Worm (Caenorhabditis elegans) whole organism, L4/young adult: ENCODE data around the gene trap-3.

Experiments
- W03F9.2 ChIP-seq: fragments of 150-350 bp; optimal IDR thresholded peaks from 2 replicates; lab custom pipeline; 2014; ENCODE audit warnings: missing biosample characterization, missing genetic modification characterization
- dao-5 ChIP-seq: sonication (generic microtip); optimal IDR thresholded peaks from 2 replicates; lab custom pipeline; 2016; ENCODE audit warnings: missing genotype, missing genetic modification characterization, moderate library complexity, missing compliant biosample characterization
- him-1 ChIP-seq: sonication (generic microtip); optimal IDR thresholded peaks from 2 replicates; lab custom pipeline; 2016; ENCODE audit warnings: missing genotype, missing genetic modification reagents, missing genetic modification characterization, missing compliant biosample characterization

- peak; percentile 8 for TF ChIP-seq W03F9.2
- no peak for TF ChIP-seq dao-5 (tag; lab: Kevin White, UChicago)
- TF ChIP-seq him-1 (tag; lab: Kevin White, UChicago): no peak
These were observed 1.1 kb upstream of the trap-3 start, which contains the start of gene sec-61.B for ce11 chrIV:2387970-2388705.
